Worm (Caenorhabditis elegans): ENCODE data around the gene Y41C4A.12.
A peak's percentile ranks its signal among the peaks of the same experiment; 100 is the strongest.

Y41C4A.12 gene

ce11 chrIII:11719400-11719875, 7.1 kb downstream of the Y41C4A.12 start, which contains the start of the genes elb-1 and Y41C4A.11 (continued):
- TF ChIP-seq mep-1 (tag; optimal IDR thresholded peaks at IDR 0.05) (peak; percentile 47), daf-16 (GFP tag; optimal IDR thresholded peaks at IDR 0.05) (no peak), daf-16 (tag; optimal IDR thresholded peaks at IDR 0.05) (peak; percentile 3), sdz-12 (GFP tag; optimal IDR thresholded peaks at IDR 0.05) (no peak), mdl-1 (tag; optimal IDR thresholded peaks at IDR 0.05) (peak in 1 of 2 experiments; percentile 8), hlh-11 (tag; optimal IDR thresholded peaks at IDR 0.05) (no peak), dpl-1 (GFP tag; optimal IDR thresholded peaks at IDR 0.05) (peak; percentile 96), mes-2 (tag; optimal IDR thresholded peaks at IDR 0.05; ENCODE audit: poor library complexity, severe bottlenecking) (peak; percentile 69), fkh-10 (GFP tag; optimal IDR thresholded peaks at IDR 0.05) (peak; percentile 5), lsy-2 (tag; optimal IDR thresholded peaks at IDR 0.05) (peak in 1 of 2 experiments; percentile 72), ztf-11 (tag; optimal IDR thresholded peaks at IDR 0.05) (no peak), egl-43 (GFP tag; IDR thresholded peaks at IDR 0.05) (no peak), ceh-28 (tag; optimal IDR thresholded peaks at IDR 0.05) (no peak), attf-4 (tag; optimal IDR thresholded peaks at IDR 0.05) (no peak), hmg-1.1 (GFP tag; IDR thresholded peaks at IDR 0.05) (peak; percentile 59; the same call in 1 of the 2 replicates)

- TF ChIP-seq daf-8 (GFP tag; IDR thresholded peaks at IDR 0.05): no peak
- TF ChIP-seq ZK546.5 (tag; optimal IDR thresholded peaks at IDR 0.05): no peak
- TF ChIP-seq ama-1 (optimal IDR thresholded peaks at IDR 0.05): peak; percentile 4
- TF ChIP-seq madf-9 (GFP tag; conservative IDR thresholded peaks at IDR 0.05): no peak
- no peak for TF ChIP-seq mxl-2 (GFP tag; conservative IDR thresholded peaks at IDR 0.05)
- TF ChIP-seq mep-1 (tag; optimal IDR thresholded peaks at IDR 0.05): no peak
- no peak for TF ChIP-seq egl-27 (tag; optimal IDR thresholded peaks at IDR 0.05)
- no peak for TF ChIP-seq attf-4 (tag; optimal IDR thresholded peaks at IDR 0.05)
- TF ChIP-seq zfp-3 (GFP tag; conservative IDR thresholded peaks at IDR 0.05): no peak
- no peak for TF ChIP-seq daf-19 (GFP tag; conservative IDR thresholded peaks at IDR 0.05)
- TF ChIP-seq daf-16 (GFP tag; optimal IDR thresholded peaks at IDR 0.05): no peak
- peak; percentile 11 for TF ChIP-seq daf-16 (tag; optimal IDR thresholded peaks at IDR 0.05)
- no peak for TF ChIP-seq Y75B8A.6 (GFP tag; IDR thresholded peaks at IDR 0.05)
- no peak for TF ChIP-seq madf-5 (GFP tag; IDR thresholded peaks at IDR 0.05)
- TF ChIP-seq Y48G9A.11 (GFP tag; IDR thresholded peaks at IDR 0.05): no peak
- no peak for TF ChIP-seq duxl-1 (tag; optimal IDR thresholded peaks at IDR 0.05; ENCODE audit: poor library complexity)
- no peak for TF ChIP-seq arid-1 (GFP tag; conservative IDR thresholded peaks at IDR 0.05)
- no peak for TF ChIP-seq nhr-76 (tag; optimal IDR thresholded peaks at IDR 0.05)
- TF ChIP-seq nhr-48 (tag; optimal IDR thresholded peaks at IDR 0.05): no peak
- no peak for TF ChIP-seq hmg-1.1 (GFP tag; IDR thresholded peaks at IDR 0.05)
- no peak for TF ChIP-seq lir-3 (tag; optimal IDR thresholded peaks at IDR 0.05)
- peak; percentile 57 for TF ChIP-seq mes-2 (tag; optimal IDR thresholded peaks at IDR 0.05; ENCODE audit: poor library complexity, severe bottlenecking)
- peak; percentile 68 for TF ChIP-seq lin-38 (GFP tag; IDR thresholded peaks at IDR 0.05)
- no peak for TF ChIP-seq nhr-102 (tag; optimal IDR thresholded peaks at IDR 0.05)
Observed at ce11 chrIII:11718548-11718947, 7.9 kb downstream of the Y41C4A.12 start, which contains the start of gene Y41C4A.9. TSS of gene Y41C4A.9 (minus strand) at chrIII:11718645.

- no peak for TF ChIP-seq dve-1 (tag; optimal IDR thresholded peaks at IDR 0.05; ENCODE audit: insufficient read depth)
- TF ChIP-seq ceh-62 (tag; optimal IDR thresholded peaks at IDR 0.05): no peak
- TF ChIP-seq nhr-41 (GFP tag; IDR thresholded peaks at IDR 0.05): no peak
- no peak for TF ChIP-seq zfp-2 (tag; optimal IDR thresholded peaks at IDR 0.05)
- no peak for TF ChIP-seq ceh-32 (tag; optimal IDR thresholded peaks at IDR 0.05; ENCODE audit: poor library complexity)
- TF ChIP-seq php-3 (GFP tag; IDR thresholded peaks at IDR 0.05): no peak
- TF ChIP-seq snpc-4 (tag; optimal IDR thresholded peaks at IDR 0.05): no peak
- no peak for TF ChIP-seq duxl-1 (tag; optimal IDR thresholded peaks at IDR 0.05; ENCODE audit: poor library complexity)
- TF ChIP-seq mep-1 (tag; optimal IDR thresholded peaks at IDR 0.05): no peak
- no peak for TF ChIP-seq Y5F2A.4 (GFP tag; optimal IDR thresholded peaks at IDR 0.05)
- no peak for TF ChIP-seq nhr-77 (tag; optimal IDR thresholded peaks at IDR 0.05)
- TF ChIP-seq ama-1 (optimal IDR thresholded peaks at IDR 0.05): no peak
Observed at ce11 chrIII:11708722-11709121, 17.8 kb downstream of the Y41C4A.12 start, which contains the start of gene Y41C4A.8. TSS of gene Y41C4A.8 (minus strand) at chrIII:11708822.

All from whole organism, L4 larva.